Worm (Caenorhabditis elegans): ENCODE results near the gene fln-2.

DNA sequence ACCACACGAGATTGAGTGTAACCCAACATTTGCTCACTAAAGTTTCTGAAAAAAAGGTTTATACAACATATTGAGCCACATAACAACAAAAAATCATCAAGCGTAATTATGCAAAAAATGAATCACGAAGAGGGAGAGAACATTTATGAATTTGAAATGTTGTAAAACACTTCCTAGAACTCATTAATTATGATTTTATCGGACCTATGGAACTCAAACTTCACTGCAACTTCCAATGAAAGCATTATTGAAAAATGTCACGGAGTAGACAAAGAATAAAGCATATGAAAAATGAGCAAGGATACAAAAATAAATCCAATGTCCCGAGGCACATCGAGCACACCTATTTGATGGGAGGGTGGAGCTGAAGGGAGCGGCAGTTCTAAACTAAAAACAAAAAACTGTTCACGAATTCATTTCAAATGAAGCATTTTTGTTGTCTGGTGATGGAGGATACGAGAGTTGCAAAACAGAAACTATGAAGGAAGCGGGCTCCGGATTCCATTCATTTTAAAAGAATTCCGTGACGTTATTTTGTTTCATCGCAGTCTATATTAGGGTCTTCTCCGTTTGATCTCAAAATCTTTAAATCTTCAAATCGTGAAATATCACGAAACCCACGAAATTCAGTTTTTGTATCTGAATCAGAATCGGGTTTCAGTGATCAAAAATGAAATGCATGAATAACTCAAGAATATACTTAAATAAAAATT, 47.5 kb upstream of the fln-2 start, which contains the start of gene flp-20:
- TF ChIP-seq unc-39 (tag; optimal IDR thresholded peaks at IDR 0.05), result no peak
- no peak for TF ChIP-seq nhr-25 (tag; optimal IDR thresholded peaks at IDR 0.05)
- TF ChIP-seq nhr-76 (tag; optimal IDR thresholded peaks at IDR 0.05), result no peak
